Fruit fly (Drosophila melanogaster): Measurements from ENCODE around the gene rg.

Gene rg

DNA sequence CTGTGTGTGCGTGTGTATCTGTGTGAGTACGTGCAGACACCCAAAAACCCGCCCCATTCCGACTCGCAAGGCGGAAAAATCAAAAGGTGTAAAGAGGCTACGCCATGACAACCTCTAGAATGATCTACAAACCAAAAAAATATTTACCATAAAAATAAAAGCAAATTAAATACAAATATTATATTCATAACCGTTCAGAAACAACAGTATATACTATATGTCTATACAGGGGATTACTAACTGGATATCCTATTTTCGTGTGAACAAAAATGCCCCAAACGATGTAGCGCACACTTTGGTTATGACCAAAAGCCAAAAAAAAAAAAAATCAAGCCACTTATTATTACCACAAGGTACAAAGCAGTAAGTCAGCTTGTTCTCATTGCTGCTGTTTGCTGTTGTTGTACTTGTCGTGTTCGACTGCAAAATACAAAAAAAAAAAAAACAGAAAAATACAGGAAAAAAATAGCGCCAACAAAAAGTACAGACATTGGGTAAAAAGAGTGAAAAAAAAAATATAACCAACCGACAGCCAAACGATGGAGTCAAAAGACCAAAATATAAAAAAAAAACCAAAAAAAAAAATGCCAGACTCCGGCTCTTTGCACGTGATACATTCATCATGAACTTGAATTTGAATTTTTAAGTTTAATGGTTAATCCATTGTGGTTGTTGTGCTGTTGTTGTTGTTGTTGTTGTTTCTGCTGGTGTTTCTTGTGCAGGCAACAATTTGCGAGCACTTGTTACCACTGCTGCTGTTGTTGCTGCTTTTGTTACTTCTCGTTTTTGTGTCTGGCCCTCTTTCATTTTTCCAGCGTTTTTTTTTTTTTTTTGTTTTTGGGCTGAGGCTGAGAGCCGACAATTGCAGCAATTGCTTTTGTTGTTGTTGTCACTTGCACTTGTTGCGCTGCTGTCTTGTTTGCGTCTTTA is 43.8 kb upstream of the rg start:
- TF ChIP-seq Hmx (GFP tag; optimal IDR thresholded peaks at IDR 0.05) = no peak
- TF ChIP-seq CG30431 (GFP tag; optimal IDR thresholded peaks at IDR 0.05) = no peak
- peak; percentile 48 for TF ChIP-seq CG12659 (GFP tag; optimal IDR thresholded peaks at IDR 0.05)
- TF ChIP-seq h (optimal IDR thresholded peaks at IDR 0.05) = no peak
- TF ChIP-seq bowl (GFP tag; IDR thresholded peaks at IDR 0.05) = peak; percentile 44; the same call in 1 of the 2 replicates
- no peak for TF ChIP-seq CG12299 (tag; optimal IDR thresholded peaks at IDR 0.05)
- TF ChIP-seq CkIIα-i1 (GFP tag; IDR thresholded peaks at IDR 0.05) = no peak
- no peak for TF ChIP-seq Dfd (GFP tag; optimal IDR thresholded peaks at IDR 0.05)
- peak; percentile 66 for TF ChIP-seq CG2712 (tag; optimal IDR thresholded peaks at IDR 0.05)
- peak; percentile 9 for TF ChIP-seq Spps (tag; optimal IDR thresholded peaks at IDR 0.05)
- TF ChIP-seq Fer1 (GFP tag; optimal IDR thresholded peaks at IDR 0.05) = peak; percentile 66
- TF ChIP-seq wek (GFP tag; optimal IDR thresholded peaks at IDR 0.05) = no peak
- peak; percentile 17 for TF ChIP-seq CG1603 (tag; optimal IDR thresholded peaks at IDR 0.05)
- TF ChIP-seq Ets65A (GFP tag) = peak; percentile 83
- TF ChIP-seq CG15696 (tag; optimal IDR thresholded peaks at IDR 0.05) = no peak
- no peak for TF ChIP-seq sima (GFP tag; optimal IDR thresholded peaks at IDR 0.05)
- TF ChIP-seq CG1832 (GFP tag; optimal IDR thresholded peaks at IDR 0.05) = no peak
- TF ChIP-seq Xrp1 (GFP tag; IDR thresholded peaks at IDR 0.05) = peak; percentile 74
- TF ChIP-seq CG3065 (GFP tag; optimal IDR thresholded peaks at IDR 0.05) = no peak
- no peak for TF ChIP-seq CG4282 (GFP tag; optimal IDR thresholded peaks at IDR 0.05)
- TF ChIP-seq Dll (GFP tag; IDR thresholded peaks at IDR 0.05; ENCODE audit: partially characterized antibody) = no peak
- no peak for TF ChIP-seq Neu2 (GFP tag; optimal IDR thresholded peaks at IDR 0.05; ENCODE audit: borderline replicate concordance)
- TF ChIP-seq jumu (GFP tag; optimal IDR thresholded peaks at IDR 0.05) = peak; percentile 2
- TF ChIP-seq ranshi (GFP tag; IDR thresholded peaks at IDR 0.05) = peak; percentile 78; the same call in 1 of the 2 replicates
- no peak for TF ChIP-seq dan (GFP tag; IDR thresholded peaks at IDR 0.05)
- TF ChIP-seq pfk (GFP tag; optimal IDR thresholded peaks at IDR 0.05) = no peak
- TF ChIP-seq corto (GFP tag; optimal IDR thresholded peaks at IDR 0.05) = no peak
- peak; percentile 79 for TF ChIP-seq Oaz (GFP tag; IDR thresholded peaks at IDR 0.05)
- TF ChIP-seq mam (GFP tag; optimal IDR thresholded peaks at IDR 0.05) = peak; percentile 51
- no peak for TF ChIP-seq CG8478 (optimal IDR thresholded peaks at IDR 0.05)
- TF ChIP-seq CG6272 (GFP tag; IDR thresholded peaks at IDR 0.05) = peak; percentile 63
- TF ChIP-seq NC2α (GFP tag; optimal IDR thresholded peaks at IDR 0.05) = no peak
- peak; percentile 36 for TF ChIP-seq HLH54F (GFP tag; optimal IDR thresholded peaks at IDR 0.05)
- TF ChIP-seq Blimp-1 (GFP tag; optimal IDR thresholded peaks at IDR 0.05) = peak; percentile 53
- TF ChIP-seq NK7.1 (GFP tag; optimal IDR thresholded peaks at IDR 0.05) = no peak
- TF ChIP-seq CG3163 (GFP tag; optimal IDR thresholded peaks at IDR 0.05) = no peak
- peak; percentile 51 for TF ChIP-seq D19A (tag; optimal IDR thresholded peaks at IDR 0.05)
- peak; percentile 24 for TF ChIP-seq kay (GFP tag; optimal IDR thresholded peaks at IDR 0.05)
- peak; percentile 33; the same call in 1 of the 2 replicates for TF ChIP-seq ro (GFP tag; IDR thresholded peaks at IDR 0.05)
- TF ChIP-seq cas (GFP tag; IDR thresholded peaks at IDR 0.05) = peak; percentile 60; the same call in 1 of the 2 replicates
- peak; percentile 83 for TF ChIP-seq lmd (GFP tag; IDR thresholded peaks at IDR 0.05)
- TF ChIP-seq Bgb (GFP tag; IDR thresholded peaks at IDR 0.05; ENCODE audit: partially characterized antibody) = no peak
- TF ChIP-seq Atf3 (GFP tag; optimal IDR thresholded peaks at IDR 0.05) = no peak
- peak in 1 of 2 experiments; percentile 22 for TF ChIP-seq chif (GFP tag; optimal IDR thresholded peaks at IDR 0.05)
- no peak for TF ChIP-seq CG6254 (GFP tag; optimal IDR thresholded peaks at IDR 0.05)
- no peak for TF ChIP-seq nerfin-2 (GFP tag; IDR thresholded peaks at IDR 0.05; ENCODE audit: partially characterized antibody)
- peak; percentile 2 for TF ChIP-seq jing (GFP tag; optimal IDR thresholded peaks at IDR 0.05)
- TF ChIP-seq CG14667 (GFP tag; IDR thresholded peaks at IDR 0.05) = peak; percentile 65
- TF ChIP-seq HHEX (GFP tag; optimal IDR thresholded peaks at IDR 0.05) = peak; percentile 53
- peak; percentile 17 for TF ChIP-seq vfl (GFP tag; optimal IDR thresholded peaks at IDR 0.05)

Data from whole organism, embryonic.